Worm (Caenorhabditis elegans) whole organism, L3 larva: ENCODE measurements around the gene srd-66.

Experiments
- R02D3.7 ChIP-seq: fragments of 150-350 bp; optimal IDR thresholded peaks from 2 replicates; lab custom pipeline; 2014; ENCODE audit warnings: missing biosample characterization, missing genetic modification characterization
- ZK546.5 ChIP-seq: sonication (generic microtip); optimal IDR thresholded peaks from 2 replicates; lab custom pipeline; 2017; ENCODE audit warnings: missing biosample characterization, missing genetic modification characterization
- aly-2 ChIP-seq: fragments of 150-350 bp; optimal IDR thresholded peaks from 2 replicates; lab custom pipeline; 2014; ENCODE audit warnings: missing biosample characterization, missing genetic modification characterization
- ceh-16 ChIP-seq: sonication (generic microtip); optimal IDR thresholded peaks from 2 replicates; lab custom pipeline; 2017; ENCODE audit warnings: missing biosample characterization, missing genetic modification characterization
- ceh-28 ChIP-seq: fragments of 150-350 bp; optimal IDR thresholded peaks from 2 replicates; lab custom pipeline; 2014; ENCODE audit warnings: missing biosample characterization, missing genetic modification reagents, missing genetic modification characterization
- ceh-9 ChIP-seq: sonication (generic microtip); optimal IDR thresholded peaks from 2 replicates; lab custom pipeline; 2018; ENCODE audit warnings: missing biosample characterization, missing genetic modification characterization
- daf-12 ChIP-seq: fragments of 150-350 bp; optimal IDR thresholded peaks from 2 replicates; lab custom pipeline; 2014; ENCODE audit warnings: missing biosample characterization, missing genetic modification reagents, missing genetic modification characterization
- egl-27 ChIP-seq: sonication (generic microtip); optimal IDR thresholded peaks from 4 replicates; lab custom pipeline; 2017; ENCODE audit warnings: missing biosample characterization, missing genetic modification reagents, missing genetic modification characterization
- egl-5 ChIP-seq: fragments of 150-350 bp; optimal IDR thresholded peaks from 2 replicates; lab custom pipeline; 2017; ENCODE audit warnings: missing biosample characterization, missing genetic modification reagents, missing genetic modification characterization, inconsistent platforms
- elt-2 ChIP-seq: sonication (generic microtip); optimal IDR thresholded peaks from 2 replicates; lab custom pipeline; 2016; ENCODE audit warnings: missing genetic modification reagents, mild to moderate bottlenecking, missing genetic modification characterization, missing compliant biosample characterization
- eor-1 ChIP-seq, 2 experiments: fragments of 150-350 bp; optimal IDR thresholded peaks; 2 replicates each; lab custom pipeline; 2014 to 2018; ENCODE audit warnings: missing biosample characterization in 2 of 2, missing genetic modification characterization in 2 of 2
- fkh-2 ChIP-seq: fragments of 150-350 bp; optimal IDR thresholded peaks from 2 replicates; lab custom pipeline; 2014; ENCODE audit warnings: missing biosample characterization, missing genetic modification reagents, missing genetic modification characterization
- fos-1 ChIP-seq: fragments of 150-350 bp; optimal IDR thresholded peaks from 2 replicates; lab custom pipeline; 2014; ENCODE audit warnings: missing biosample characterization, missing genetic modification characterization
- hmg-11 ChIP-seq: sonication (generic microtip); optimal IDR thresholded peaks from 2 replicates; lab custom pipeline; 2016; ENCODE audit warnings: missing genetic modification characterization, missing compliant biosample characterization
- jun-1 ChIP-seq: fragments of 150-350 bp; optimal IDR thresholded peaks from 2 replicates; lab custom pipeline; 2014; ENCODE audit warnings: missing biosample characterization, missing genetic modification reagents, missing genetic modification characterization
- lin-39 ChIP-seq: fragments of 150-350 bp; optimal IDR thresholded peaks from 2 replicates; lab custom pipeline; 2018; ENCODE audit warnings: missing biosample characterization, missing genetic modification reagents, missing genetic modification characterization
- lsy-12 ChIP-seq: sonication (generic microtip); optimal IDR thresholded peaks from 2 replicates; lab custom pipeline; 2016; ENCODE audit warnings: mild to moderate bottlenecking, missing genetic modification characterization, missing compliant biosample characterization
- mml-1 ChIP-seq: fragments of 150-350 bp; sonication (generic microtip); optimal IDR thresholded peaks from 3 replicates; lab custom pipeline; 2014; ENCODE audit warnings: missing biosample characterization, missing genetic modification characterization
- nfya-1 ChIP-seq: sonication (generic microtip); optimal IDR thresholded peaks from 2 replicates; lab custom pipeline; 2017; ENCODE audit warnings: missing genetic modification characterization, mild to moderate bottlenecking, missing compliant biosample characterization, antibody characterized with exemption, moderate library complexity; ENCODE audit not compliant: insufficient read depth
- nhr-12 ChIP-seq: fragments of 150-350 bp; optimal IDR thresholded peaks from 2 replicates; lab custom pipeline; 2014; ENCODE audit warnings: missing biosample characterization, missing genetic modification characterization
- nhr-23 ChIP-seq: fragments of 150-350 bp; optimal IDR thresholded peaks from 2 replicates; lab custom pipeline; 2014; ENCODE audit warnings: missing biosample characterization, missing genetic modification reagents, missing genetic modification characterization
- nhr-237 ChIP-seq: fragments of 150-350 bp; optimal IDR thresholded peaks from 2 replicates; lab custom pipeline; 2014; ENCODE audit warnings: missing biosample characterization, missing genetic modification characterization
- nhr-25 ChIP-seq: sonication (generic microtip); optimal IDR thresholded peaks from 2 replicates; lab custom pipeline; 2017; ENCODE audit warnings: missing biosample characterization, missing genetic modification characterization
- nhr-28 ChIP-seq: fragments of 150-350 bp; optimal IDR thresholded peaks from 2 replicates; lab custom pipeline; 2014; ENCODE audit warnings: missing biosample characterization, missing genetic modification characterization
- nhr-43 ChIP-seq: sonication (generic microtip); optimal IDR thresholded peaks from 2 replicates; lab custom pipeline; 2016; ENCODE audit warnings: mild to moderate bottlenecking, missing genetic modification characterization, missing compliant biosample characterization; ENCODE audit not compliant: poor library complexity, severe bottlenecking
- nhr-67 ChIP-seq: fragments of 150-350 bp; optimal IDR thresholded peaks from 2 replicates; lab custom pipeline; 2014; ENCODE audit warnings: missing biosample characterization, missing genetic modification characterization
- nhr-76 ChIP-seq: fragments of 150-350 bp; sonication (generic microtip); optimal IDR thresholded peaks from 5 replicates; lab custom pipeline; 2014; ENCODE audit warnings: missing biosample characterization, missing genetic modification characterization
- nhr-77 ChIP-seq: fragments of 150-350 bp; optimal IDR thresholded peaks from 2 replicates; lab custom pipeline; 2014; ENCODE audit warnings: missing biosample characterization, missing genetic modification characterization
- sea-2 ChIP-seq: fragments of 150-350 bp; sonication (generic microtip); optimal IDR thresholded peaks from 4 replicates; lab custom pipeline; 2014; ENCODE audit warnings: missing biosample characterization, missing genetic modification reagents, missing genetic modification characterization
- skn-1 ChIP-seq: fragments of 150-350 bp; optimal IDR thresholded peaks from 2 replicates; lab custom pipeline; 2014; ENCODE audit warnings: missing biosample characterization, missing genetic modification characterization
- snpc-4 ChIP-seq: fragments of 150-350 bp; optimal IDR thresholded peaks from 2 replicates; lab custom pipeline; 2014; ENCODE audit warnings: missing biosample characterization, missing genetic modification characterization
- tbx-2 ChIP-seq: sonication (generic microtip); optimal IDR thresholded peaks from 2 replicates; lab custom pipeline; 2016; ENCODE audit warnings: mild to moderate bottlenecking, missing genetic modification characterization, missing compliant biosample characterization
- unc-39 ChIP-seq: sonication (generic microtip); optimal IDR thresholded peaks from 4 replicates; lab custom pipeline; 2017; ENCODE audit warnings: missing biosample characterization, missing genetic modification characterization
- unc-62 ChIP-seq: fragments of 150-350 bp; sonication (generic microtip); optimal IDR thresholded peaks from 4 replicates; lab custom pipeline; 2014; ENCODE audit warnings: missing biosample characterization, missing genetic modification reagents, missing genetic modification characterization
- zag-1 ChIP-seq: fragments of 150-350 bp; optimal IDR thresholded peaks from 2 replicates; lab custom pipeline; 2014; ENCODE audit warnings: missing biosample characterization, missing genetic modification characterization
- ztf-11 ChIP-seq: fragments of 150-350 bp; optimal IDR thresholded peaks from 2 replicates; lab custom pipeline; 2014; ENCODE audit warnings: missing biosample characterization, missing genetic modification characterization
- ztf-4 ChIP-seq: fragments of 150-350 bp; optimal IDR thresholded peaks from 2 replicates; lab custom pipeline; 2014; ENCODE audit warnings: missing biosample characterization, missing genetic modification characterization

srd-66 gene

ce11 chrIII:1984860-1985259 is 2.4 kb upstream of the srd-66 start, which contains the start of gene Y39A3B.7:
Gene Y39A3B.7, minus strand, starts transcription at chrIII:1984960.
- TF ChIP-seq ZK546.5 (tag; lab: Kevin White, UChicago), result no peak
- TF ChIP-seq snpc-4 (tag; lab: Kevin White, UChicago), result no peak
- TF ChIP-seq lin-39 (tag; lab: Kevin White, UChicago), result no peak
- no peak for TF ChIP-seq tbx-2 (tag; lab: Kevin White, UChicago)
- TF ChIP-seq jun-1 (tag; lab: Kevin White, UChicago), result no peak
- no peak for TF ChIP-seq nhr-25 (tag; lab: Kevin White, UChicago)
- TF ChIP-seq nhr-28 (tag; lab: Kevin White, UChicago), result no peak
- TF ChIP-seq nfya-1 (tag; lab: Kevin White, UChicago), result no peak
- TF ChIP-seq ceh-16, result no peak
- no peak for TF ChIP-seq fos-1 (tag; lab: Kevin White, UChicago)
- TF ChIP-seq nhr-23 (tag; lab: Kevin White, UChicago), result no peak
- TF ChIP-seq, all 47 proteins: peak for 0

- no peak for TF ChIP-seq nhr-28 (tag; lab: Kevin White, UChicago)
- no peak for TF ChIP-seq jun-1 (tag; lab: Kevin White, UChicago)
- no peak for TF ChIP-seq zag-1
- no peak for TF ChIP-seq ztf-11 (tag; lab: Kevin White, UChicago)
- no peak for TF ChIP-seq unc-62 (GFP tag; lab: Kevin White, UChicago)
- TF ChIP-seq egl-5 (tag; lab: Kevin White, UChicago), result no peak
- no peak for TF ChIP-seq lin-39 (tag; lab: Kevin White, UChicago)
- no peak for TF ChIP-seq ceh-9 (tag; lab: Kevin White, UChicago)
- no peak for TF ChIP-seq mml-1 (tag; lab: Kevin White, UChicago)
- TF ChIP-seq, all 47 proteins: peak for 0
Observed at ce11 chrIII:1981467-1981866, 980 bp downstream of the srd-66 start.

ce11 chrIII:1977424-1977823 is 5.0 kb downstream of the srd-66 start:
- TF ChIP-seq zag-1, result no peak
- no peak for TF ChIP-seq fkh-2
- TF ChIP-seq skn-1 (tag; lab: Kevin White, UChicago), result no peak
- no peak for TF ChIP-seq ceh-16
- TF ChIP-seq egl-5 (tag; lab: Kevin White, UChicago), result no peak
- no peak for TF ChIP-seq snpc-4 (tag; lab: Kevin White, UChicago)
- no peak for TF ChIP-seq eor-1 (tag; optimal IDR thresholded peaks at IDR 0.05; lab: Kevin White, UChicago)
- no peak for TF ChIP-seq nhr-237
- no peak for TF ChIP-seq nhr-43
- no peak for TF ChIP-seq sea-2 (GFP tag; lab: Kevin White, UChicago)
- no peak for TF ChIP-seq lsy-12 (tag; lab: Kevin White, UChicago)
- no peak for TF ChIP-seq daf-12 (tag; lab: Kevin White, UChicago)
- no peak for TF ChIP-seq egl-27 (tag; lab: Kevin White, UChicago)

ce11 chrIII:1976642-1977041 is 5.8 kb downstream of the srd-66 start, which contains the start of gene R155.3:
Gene R155.3, minus strand, starts transcription at chrIII:1976742.
- TF ChIP-seq daf-12 (tag; lab: Kevin White, UChicago), result no peak
- no peak for TF ChIP-seq unc-62 (GFP tag; lab: Kevin White, UChicago)
- TF ChIP-seq tbx-2 (tag; lab: Kevin White, UChicago), result no peak
- TF ChIP-seq ceh-9 (tag; lab: Kevin White, UChicago), result no peak
- TF ChIP-seq ceh-28 (tag; lab: Kevin White, UChicago), result no peak
- TF ChIP-seq nhr-76 (tag; lab: Kevin White, UChicago), result no peak
- no peak for TF ChIP-seq skn-1 (tag; lab: Kevin White, UChicago)
- TF ChIP-seq nhr-67, result no peak
- no peak for TF ChIP-seq ztf-4
- TF ChIP-seq R02D3.7 (tag; lab: Kevin White, UChicago), result no peak
- TF ChIP-seq nhr-25 (tag; lab: Kevin White, UChicago), result no peak
- no peak for TF ChIP-seq egl-27 (tag; lab: Kevin White, UChicago)
- no peak for TF ChIP-seq fos-1 (tag; lab: Kevin White, UChicago)
- TF ChIP-seq jun-1 (tag; lab: Kevin White, UChicago), result no peak
- no peak for TF ChIP-seq aly-2 (tag; lab: Kevin White, UChicago)

ce11 chrIII:1975992-1976391 is 6.5 kb downstream of the srd-66 start:
- TF ChIP-seq nhr-28 (tag; lab: Kevin White, UChicago), result no peak
- no peak for TF ChIP-seq ceh-28 (tag; lab: Kevin White, UChicago)
- no peak for TF ChIP-seq eor-1 (tag; optimal IDR thresholded peaks at IDR 0.05; lab: Kevin White, UChicago)
- no peak for TF ChIP-seq lin-39 (tag; lab: Kevin White, UChicago)
- TF ChIP-seq elt-2 (tag; lab: Kevin White, UChicago), result no peak
- TF ChIP-seq unc-39 (tag; lab: Kevin White, UChicago), result no peak
- TF ChIP-seq daf-12 (tag; lab: Kevin White, UChicago), result no peak
- TF ChIP-seq nhr-25 (tag; lab: Kevin White, UChicago), result no peak
- TF ChIP-seq skn-1 (tag; lab: Kevin White, UChicago), result no peak
- TF ChIP-seq tbx-2 (tag; lab: Kevin White, UChicago), result no peak
- TF ChIP-seq nhr-43, result no peak
- TF ChIP-seq nhr-12, result no peak
- no peak for TF ChIP-seq hmg-11
- TF ChIP-seq sea-2 (GFP tag; lab: Kevin White, UChicago), result no peak
- no peak for TF ChIP-seq aly-2 (tag; lab: Kevin White, UChicago)
- no peak for TF ChIP-seq nhr-77
